Worm (Caenorhabditis elegans): ENCODE results near the gene F48C5.2.
A peak's percentile ranks its signal among the peaks of the same experiment; 100 is the strongest.

Gene F48C5.2

DNA sequence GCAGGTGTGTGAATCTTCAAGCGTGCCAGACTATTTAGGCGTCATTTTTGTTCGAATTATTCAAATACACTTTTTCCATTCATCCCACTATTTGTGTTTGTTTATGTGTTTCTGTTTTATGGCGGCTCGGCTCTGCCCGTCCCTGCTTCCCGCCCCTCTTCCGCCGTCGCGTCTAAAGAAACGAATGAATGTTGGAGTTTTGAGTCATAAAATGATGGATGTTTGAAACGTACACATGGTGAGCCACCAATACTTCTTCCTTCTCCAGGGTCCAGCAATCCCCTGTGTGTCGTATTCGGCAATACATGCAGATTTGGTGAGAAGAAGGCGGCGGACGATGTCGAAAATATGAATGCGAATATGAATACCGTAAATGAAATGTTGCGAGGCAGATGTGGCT is 8.9 kb upstream of the F48C5.2 start:
- no peak for TF ChIP-seq skn-1 (tag; optimal IDR thresholded peaks at IDR 0.05)
- TF ChIP-seq lin-39 (tag; optimal IDR thresholded peaks at IDR 0.05), result peak; percentile 78
- TF ChIP-seq egl-5 (tag; optimal IDR thresholded peaks at IDR 0.05), result peak; percentile 16
- TF ChIP-seq elt-3 (tag; optimal IDR thresholded peaks at IDR 0.05), result no peak
- TF ChIP-seq hmg-11 (tag; optimal IDR thresholded peaks at IDR 0.05), result peak; percentile 22
- peak; percentile 39 for TF ChIP-seq nfya-1 (tag; optimal IDR thresholded peaks at IDR 0.05; ENCODE audit: insufficient read depth)

DNA sequence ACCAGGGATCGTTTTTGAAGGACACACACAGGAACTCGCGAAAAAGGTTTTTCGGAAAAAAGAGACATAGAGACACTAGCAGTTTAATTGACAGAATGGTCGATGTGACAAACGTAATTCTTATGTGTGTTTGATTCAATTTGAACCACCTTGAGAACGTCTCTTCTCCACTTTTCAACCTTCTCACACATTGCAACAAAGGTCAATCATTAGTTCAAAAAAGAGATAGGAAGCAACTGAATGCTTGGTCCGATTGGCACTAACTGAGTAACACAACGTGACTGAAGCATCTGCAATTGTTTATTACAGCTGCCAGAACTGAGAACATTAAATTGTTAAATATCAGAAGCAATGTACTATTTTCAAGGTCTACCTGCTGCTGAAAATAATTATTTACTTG is 8.0 kb upstream of the F48C5.2 start:
- TF ChIP-seq egl-27 (tag; optimal IDR thresholded peaks at IDR 0.05) (peak; percentile 14), nhr-25 (tag; optimal IDR thresholded peaks at IDR 0.05) (peak; percentile 81), fkh-2 (tag; optimal IDR thresholded peaks at IDR 0.05) (no peak)

DNA sequence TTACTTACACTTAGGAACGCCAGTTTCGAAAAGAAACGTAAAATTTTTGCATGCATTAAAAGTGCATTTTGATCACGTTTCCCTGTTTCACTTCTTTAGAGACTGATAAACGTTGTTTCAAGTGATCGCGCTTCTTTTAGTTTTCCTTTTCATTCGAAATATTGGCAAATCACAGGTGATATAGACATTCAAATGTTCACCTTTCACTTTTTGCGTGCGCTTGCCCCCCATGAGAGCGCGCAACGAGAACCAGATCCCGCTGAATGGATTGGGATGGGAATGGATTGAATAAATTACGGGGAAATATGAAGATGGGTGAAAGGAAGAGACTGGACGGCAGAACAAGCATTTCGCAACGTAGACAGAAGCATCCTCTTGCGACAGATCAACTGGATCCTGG is 7.4 kb upstream of the F48C5.2 start:
- peak; percentile 7 for TF ChIP-seq nhr-23 (tag; optimal IDR thresholded peaks at IDR 0.05)
- TF ChIP-seq nhr-25 (tag; optimal IDR thresholded peaks at IDR 0.05), result no peak
- TF ChIP-seq ceh-16 (tag; optimal IDR thresholded peaks at IDR 0.05), result no peak
- TF ChIP-seq nhr-237 (tag; optimal IDR thresholded peaks at IDR 0.05), result no peak
- TF ChIP-seq nhr-43 (tag; optimal IDR thresholded peaks at IDR 0.05; ENCODE audit: poor library complexity, severe bottlenecking), result peak; percentile 62
- TF ChIP-seq elt-2 (tag; optimal IDR thresholded peaks at IDR 0.05), result peak; percentile 1
- TF ChIP-seq nhr-28 (tag; optimal IDR thresholded peaks at IDR 0.05), result no peak
- TF ChIP-seq nhr-67 (tag; optimal IDR thresholded peaks at IDR 0.05), result no peak
- no peak for TF ChIP-seq elt-1 (tag; optimal IDR thresholded peaks at IDR 0.05)

DNA sequence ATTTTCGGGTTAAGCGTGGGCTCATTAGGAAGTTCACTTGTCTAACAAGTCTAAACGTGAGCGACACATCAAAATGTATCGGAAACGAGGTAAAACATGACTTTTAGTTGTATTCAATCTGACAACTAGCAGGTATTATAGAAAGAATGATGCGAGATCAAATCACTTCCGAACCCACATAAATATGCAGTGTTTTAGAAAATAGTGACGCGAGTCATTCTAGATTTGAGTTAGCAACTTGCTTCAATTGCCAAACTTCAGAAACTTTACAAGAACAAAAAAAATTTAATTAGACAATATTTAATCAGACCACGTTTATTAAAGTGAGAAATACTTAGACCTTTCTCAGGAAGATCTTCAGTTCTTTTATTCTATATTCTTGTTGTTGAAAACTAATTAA is 2.5 kb upstream of the F48C5.2 start:
- TF ChIP-seq nhr-25 (tag; optimal IDR thresholded peaks at IDR 0.05) (no peak), tbx-2 (tag; optimal IDR thresholded peaks at IDR 0.05) (no peak), elt-2 (tag; optimal IDR thresholded peaks at IDR 0.05) (no peak), ceh-28 (tag; optimal IDR thresholded peaks at IDR 0.05) (no peak), lsy-12 (tag; optimal IDR thresholded peaks at IDR 0.05) (no peak), fos-1 (tag; optimal IDR thresholded peaks at IDR 0.05) (no peak), hmg-11 (tag; optimal IDR thresholded peaks at IDR 0.05) (no peak), ztf-4 (tag; optimal IDR thresholded peaks at IDR 0.05) (no peak), fkh-2 (tag; optimal IDR thresholded peaks at IDR 0.05) (no peak), nhr-11 (tag; optimal IDR thresholded peaks at IDR 0.05) (no peak), nhr-28 (tag; optimal IDR thresholded peaks at IDR 0.05) (no peak), mml-1 (tag; optimal IDR thresholded peaks at IDR 0.05) (no peak), lin-15B (tag; optimal IDR thresholded peaks at IDR 0.05) (no peak), nhr-43 (tag; optimal IDR thresholded peaks at IDR 0.05; ENCODE audit: poor library complexity, severe bottlenecking) (no peak), ZK546.5 (tag; optimal IDR thresholded peaks at IDR 0.05) (no peak), egl-27 (tag; optimal IDR thresholded peaks at IDR 0.05) (no peak), fkh-10 (GFP tag; optimal IDR thresholded peaks at IDR 0.05) (no peak)

DNA sequence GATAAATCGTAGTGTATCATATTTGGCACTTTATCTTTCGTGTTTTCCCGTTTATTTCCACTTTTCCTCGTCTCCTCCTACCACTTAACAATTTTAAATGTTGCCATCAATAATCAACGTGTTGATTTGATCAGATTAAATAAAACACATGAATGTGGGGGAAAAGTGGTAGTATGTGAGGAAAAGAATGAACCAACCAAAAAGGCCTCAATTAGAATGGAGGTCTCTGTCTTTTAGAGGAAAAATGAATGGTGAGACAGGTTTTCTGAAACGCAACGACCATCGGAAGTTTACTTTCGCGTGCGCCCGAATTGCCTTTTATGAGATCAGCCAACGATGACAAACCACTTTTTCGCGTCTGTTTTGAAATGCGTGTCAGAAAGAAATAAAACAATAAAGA is 1.8 kb downstream of the F48C5.2 start:
- no peak for TF ChIP-seq pqm-1 (tag; optimal IDR thresholded peaks at IDR 0.05)
- peak; percentile 33 for TF ChIP-seq nhr-25 (tag; optimal IDR thresholded peaks at IDR 0.05)

DNA sequence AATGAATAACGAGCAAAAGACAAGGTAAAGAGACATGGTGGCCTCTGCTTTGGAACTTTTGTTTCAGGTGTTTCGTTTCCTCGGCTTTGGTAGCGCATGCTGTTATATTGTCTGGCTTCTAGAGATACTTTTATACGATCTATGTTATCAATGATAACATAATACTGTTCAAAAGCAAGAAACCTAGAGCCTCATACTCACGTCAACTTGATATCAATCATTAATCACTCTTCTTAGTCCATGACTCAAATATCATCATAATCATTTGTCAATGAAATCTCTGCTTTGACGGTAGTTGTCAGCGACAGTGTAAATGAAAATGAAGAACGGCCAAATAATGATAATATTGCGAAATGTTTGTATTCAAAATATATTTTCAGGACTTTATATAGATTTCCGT is 3.9 kb downstream of the F48C5.2 start:
- TF ChIP-seq elt-2 (tag; optimal IDR thresholded peaks at IDR 0.05) (no peak), ceh-82 (tag; optimal IDR thresholded peaks at IDR 0.05) (no peak), nhr-25 (tag; optimal IDR thresholded peaks at IDR 0.05) (peak; percentile 53), elt-3 (tag; optimal IDR thresholded peaks at IDR 0.05) (peak in 2 of 3 experiments; percentile 86 to 93), snpc-4 (tag; optimal IDR thresholded peaks at IDR 0.05) (no peak), pqm-1 (tag; optimal IDR thresholded peaks at IDR 0.05) (no peak), fkh-2 (tag; optimal IDR thresholded peaks at IDR 0.05) (no peak), lsy-12 (tag; optimal IDR thresholded peaks at IDR 0.05) (no peak), ceh-16 (tag; optimal IDR thresholded peaks at IDR 0.05) (no peak), R02D3.7 (tag; optimal IDR thresholded peaks at IDR 0.05) (peak; percentile 11), nhr-23 (tag; optimal IDR thresholded peaks at IDR 0.05) (peak; percentile 25)
